Worm (Caenorhabditis elegans) whole organism, L1 larva: ENCODE results near the gene sid-3.

Experiments
- mdl-1 ChIP-seq, 2 experiments: fragments of 150-350 bp; optimal IDR thresholded peaks; 2 replicates each; lab custom pipeline; 2014 to 2017; ENCODE audit warnings: missing biosample characterization in 2 of 2, missing genetic modification characterization in 2 of 2, inconsistent platforms in 1 of 2
- unc-98 ChIP-seq: fragments of 200-800 bp; sonication (Bioruptor generic); IDR thresholded peaks from 2 replicates; pipeline ENCODE4 v1.3.6; 2022; ENCODE audit warnings: missing genetic modification characterization, missing compliant biosample characterization

DNA sequence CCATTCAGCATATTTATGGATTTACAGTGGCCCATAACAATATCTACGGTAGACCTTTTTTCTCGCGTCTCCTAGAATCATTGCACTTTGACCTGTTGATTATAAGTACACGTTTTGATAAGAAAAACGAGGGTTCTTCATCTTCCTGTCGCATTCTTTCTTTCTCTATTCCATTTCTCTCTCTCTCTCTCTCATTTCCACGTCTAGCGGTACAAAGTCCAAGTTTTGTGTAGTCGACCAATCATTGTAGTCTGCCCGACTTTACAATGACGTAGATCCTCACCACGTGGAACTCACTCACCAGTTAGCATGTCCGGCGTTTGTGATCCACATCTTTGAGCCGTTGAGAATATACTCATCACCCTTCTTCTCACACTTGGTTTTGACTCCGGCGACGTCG, 30.0 kb downstream of the sid-3 start:
- no peak for TF ChIP-seq unc-98 (GFP tag; lab: Robert Waterston, UW)
- peak in 1 of 2 experiments; percentile 60 for TF ChIP-seq mdl-1 (tag; optimal IDR thresholded peaks at IDR 0.05; lab: Kevin White, UChicago)
